Fruit fly (Drosophila melanogaster): ENCODE measurements around the gene CG4199.

The CG4199 gene

dm6 chrX:2036383-2036782, 36.9 kb downstream of the CG4199 start (continued):
- TF ChIP-seq chm (GFP tag; IDR thresholded peaks at IDR 0.05) (peak; percentile 43; the same call in 1 of the 2 replicates), Gsc (GFP tag; IDR thresholded peaks at IDR 0.05) (no peak), CG12391 (tag; optimal IDR thresholded peaks at IDR 0.05) (no peak), Spps (tag; optimal IDR thresholded peaks at IDR 0.05) (no peak), lola (GFP tag; optimal IDR thresholded peaks at IDR 0.05) (no peak), CG4730 (GFP tag; IDR thresholded peaks at IDR 0.05) (no peak), zen2 (GFP tag; IDR thresholded peaks at IDR 0.05; ENCODE audit: partially characterized antibody) (0 out of 3 replicates have a peak, but pooled peaks have one; percentile 23), HLH4C (GFP tag; IDR thresholded peaks at IDR 0.05; ENCODE audit: partially characterized antibody) (0 out of 3 replicates have a peak, but pooled peaks have one; percentile 18), slbo (GFP tag; IDR thresholded peaks at IDR 0.05) (no peak), B-H1 (GFP tag; IDR thresholded peaks at IDR 0.05) (no peak), hbn (GFP tag; IDR thresholded peaks at IDR 0.05; ENCODE audit: partially characterized antibody) (no peak), HmgZ (tag; optimal IDR thresholded peaks at IDR 0.05) (no peak), HHEX (GFP tag; optimal IDR thresholded peaks at IDR 0.05) (no peak), Fer3 (tag; optimal IDR thresholded peaks at IDR 0.05) (no peak), CG5180 (GFP tag; optimal IDR thresholded peaks at IDR 0.05) (peak; percentile 74), dati (GFP tag; IDR thresholded peaks at IDR 0.05) (no peak), CG7839 (tag; optimal IDR thresholded peaks at IDR 0.05) (no peak), CG3281 (GFP tag; optimal IDR thresholded peaks at IDR 0.05) (no peak), CkIIα-i1 (GFP tag; IDR thresholded peaks at IDR 0.05) (no peak), gro (GFP tag; optimal IDR thresholded peaks at IDR 0.05) (no peak), CG15269 (tag; optimal IDR thresholded peaks at IDR 0.05) (no peak), CG7372 (GFP tag; IDR thresholded peaks at IDR 0.05) (no peak), Dbx (GFP tag; IDR thresholded peaks at IDR 0.05) (peak; percentile 17; the same call in 1 of the 3 replicates), Doc3 (GFP tag; IDR thresholded peaks at IDR 0.05; ENCODE audit: partially characterized antibody) (no peak), Max (GFP tag; optimal IDR thresholded peaks at IDR 0.05) (no peak), gem (tag; optimal IDR thresholded peaks at IDR 0.05) (no peak), sd (tag; optimal IDR thresholded peaks at IDR 0.05) (peak; percentile 37), corto (GFP tag; optimal IDR thresholded peaks at IDR 0.05) (no peak), zfh1 (GFP tag; IDR thresholded peaks at IDR 0.05) (no peak), sim (GFP tag; IDR thresholded peaks at IDR 0.05) (no peak), dpn (GFP tag; optimal IDR thresholded peaks at IDR 0.05) (no peak), cwo (GFP tag; optimal IDR thresholded peaks at IDR 0.05) (peak; percentile 14), lab (GFP tag; optimal IDR thresholded peaks at IDR 0.05) (no peak), YL-1 (GFP tag; optimal IDR thresholded peaks at IDR 0.05) (no peak), CG4707 (GFP tag; optimal IDR thresholded peaks at IDR 0.05) (no peak), gcm (GFP tag; optimal IDR thresholded peaks at IDR 0.05) (no peak), ham (GFP tag; IDR thresholded peaks at IDR 0.05) (no peak), CG16863 (GFP tag; optimal IDR thresholded peaks at IDR 0.05) (no peak), CG2120 (GFP tag; optimal IDR thresholded peaks at IDR 0.05) (no peak), bowl (GFP tag; IDR thresholded peaks at IDR 0.05) (0 out of 2 replicates have a peak, but pooled peaks have one; percentile 24), Ravus (GFP tag; IDR thresholded peaks at IDR 0.05) (no peak), Fer2 (tag; optimal IDR thresholded peaks at IDR 0.05) (no peak), wdn (GFP tag; IDR thresholded peaks at IDR 0.05) (0 out of 2 replicates have a peak, but pooled peaks have one; percentile 17), chinmo (GFP tag; IDR thresholded peaks at IDR 0.05; ENCODE audit: partially characterized antibody) (peak; percentile 82), ci (GFP tag; IDR thresholded peaks at IDR 0.05) (peak; percentile 57; the same call in 2 of the 3 replicates), Hsf (GFP tag; optimal IDR thresholded peaks at IDR 0.05) (no peak), CG2202 (tag; optimal IDR thresholded peaks at IDR 0.05) (no peak), CG12299 (tag; optimal IDR thresholded peaks at IDR 0.05) (no peak), CG4360 (GFP tag; IDR thresholded peaks at IDR 0.05) (0 out of 2 replicates have a peak, but pooled peaks have one; percentile 9)

Measured in whole organism, embryonic.